Worm (Caenorhabditis elegans) whole organism, early embryonic: ENCODE measurements around the gene srh-17.

Source experiments
- F13C5.2 ChIP-seq: sonication (generic microtip); optimal IDR thresholded peaks from 2 replicates; lab custom pipeline; 2017; ENCODE audit warnings: mild to moderate bottlenecking, missing genetic modification characterization, inconsistent platforms, missing compliant biosample characterization
- ama-1 ChIP-seq: fragments of 150-350 bp; optimal IDR thresholded peaks from 2 replicates; lab custom pipeline; 2014
- ceh-36 ChIP-seq: sonication (generic microtip); optimal IDR thresholded peaks from 2 replicates; lab custom pipeline; 2016; ENCODE audit warnings: missing genetic modification characterization, inconsistent platforms, missing compliant biosample characterization
- ets-7 ChIP-seq: sonication (generic microtip); optimal IDR thresholded peaks from 2 replicates; lab custom pipeline; 2016; ENCODE audit warnings: missing genotype, missing genetic modification characterization, missing compliant biosample characterization
- hmbx-1 ChIP-seq: sonication (generic microtip); optimal IDR thresholded peaks from 2 replicates; lab custom pipeline; 2016; ENCODE audit warnings: mild to moderate bottlenecking, missing genetic modification characterization, missing compliant biosample characterization
- hmg-4 ChIP-seq: fragments of 200-800 bp; sonication (Bioruptor generic); optimal IDR thresholded peaks from 2 replicates; lab custom pipeline; 2018; ENCODE audit warnings: mild to moderate bottlenecking, missing genetic modification characterization, missing compliant biosample characterization
- sea-1 ChIP-seq: fragments of 200-800 bp; sonication (Bioruptor generic); conservative IDR thresholded peaks from 2 replicates; pipeline ENCODE4 v1.3.6; 2022; ENCODE audit warnings: missing genetic modification characterization, missing compliant biosample characterization
- tbx-37 ChIP-seq: fragments of 200-800 bp; sonication (Bioruptor generic); conservative IDR thresholded peaks from 2 replicates; pipeline ENCODE4 v1.3.6; 2022; ENCODE audit warnings: missing genetic modification reagents, missing genetic modification characterization, missing compliant biosample characterization
- tra-4 ChIP-seq: sonication (generic microtip); optimal IDR thresholded peaks from 2 replicates; lab custom pipeline; 2017; ENCODE audit warnings: missing genetic modification characterization, missing compliant biosample characterization

DNA sequence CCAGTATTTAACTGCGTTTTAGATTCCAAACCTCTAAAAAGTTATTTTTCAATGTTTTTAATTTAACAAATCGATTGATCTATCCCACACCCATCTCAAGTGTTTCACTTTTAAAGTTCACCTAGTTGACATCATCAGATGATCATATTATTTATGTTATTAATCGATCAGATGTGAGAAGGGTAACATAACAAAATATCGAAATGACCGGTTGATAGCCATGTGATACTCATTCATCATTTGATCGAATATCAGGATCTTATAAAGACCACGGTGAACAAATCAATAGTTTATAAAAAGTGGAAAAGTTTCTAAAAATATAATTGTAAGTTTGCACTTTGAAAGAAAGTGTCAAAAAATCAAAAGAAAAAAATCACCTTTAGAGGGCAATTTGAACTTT lies 5.4 kb upstream of the srh-17 start:
- TF ChIP-seq sea-1 (GFP tag; lab: Robert Waterston, UW), result no peak
- TF ChIP-seq hmbx-1, result no peak
- no peak for TF ChIP-seq ama-1 (lab: Kevin White, UChicago)
- TF ChIP-seq ceh-36, result no peak
- TF ChIP-seq tra-4 (tag; lab: Kevin White, UChicago), result no peak
- no peak for TF ChIP-seq ets-7 (tag; lab: Kevin White, UChicago)
- no peak for TF ChIP-seq F13C5.2 (tag; lab: Kevin White, UChicago)
- TF ChIP-seq hmg-4 (GFP tag; lab: Kevin White, UChicago), result no peak
- no peak for TF ChIP-seq tbx-37
